Fruit fly (Drosophila melanogaster) whole organism, wandering third instar larva: ENCODE measurements around the gene SsRbeta.

Experiments
- Abd-B ChIP-seq: fragments of >200 bp; optimal IDR thresholded peaks from 2 replicates; lab custom pipeline; 2017; ENCODE audit warnings: missing biosample characterization, missing genetic modification characterization
- CG32264 ChIP-seq: fragments of 200-800 bp; sonication (Bioruptor generic); optimal IDR thresholded peaks from 2 replicates; lab custom pipeline; 2016; ENCODE audit warnings: missing biosample characterization, missing genetic modification characterization
- Dfd ChIP-seq: fragments of >200 bp; optimal IDR thresholded peaks from 2 replicates; lab custom pipeline; 2017; ENCODE audit warnings: missing biosample characterization, missing genetic modification characterization
- Dif ChIP-seq: fragments of 200-275, 200-300 bp; sonication (Bioruptor generic); optimal IDR thresholded peaks from 2 replicates; lab custom pipeline; 2018; ENCODE audit warnings: missing biosample characterization, missing genetic modification characterization; ENCODE audit not compliant: partially characterized antibody
- HLH106 ChIP-seq: fragments of 200-800 bp; optimal IDR thresholded peaks from 3 replicates; lab custom pipeline; 2019; ENCODE audit warnings: missing biosample characterization, mild to moderate bottlenecking, missing genetic modification characterization, moderate library complexity
- Hnf4 ChIP-seq: fragments of 200-800 bp; sonication (Bioruptor generic); optimal IDR thresholded peaks from 2 replicates; lab custom pipeline; 2016; ENCODE audit warnings: missing biosample characterization, mild to moderate bottlenecking, missing genetic modification characterization
- Hr78 ChIP-seq: fragments of >200 bp; optimal IDR thresholded peaks from 2 replicates; lab custom pipeline; 2017; ENCODE audit warnings: missing biosample characterization, missing genetic modification characterization
- Jra ChIP-seq: sonication (Bioruptor generic); optimal IDR thresholded peaks from 2 replicates; lab custom pipeline; 2016; ENCODE audit warnings: missing biosample characterization, missing genetic modification characterization
- Myc ChIP-seq: fragments of >200 bp; optimal IDR thresholded peaks from 2 replicates; lab custom pipeline; 2017
- N ChIP-seq: fragments of >200 bp; optimal IDR thresholded peaks from 2 replicates; lab custom pipeline; 2018; ENCODE audit warnings: missing biosample characterization, missing external identifiers, missing genetic modification characterization
- OdsH ChIP-seq: fragments of 200-800 bp; sonication (Bioruptor generic); optimal IDR thresholded peaks from 2 replicates; lab custom pipeline; 2016; ENCODE audit warnings: missing biosample characterization, mild to moderate bottlenecking, missing genetic modification characterization
- Rel ChIP-seq, 2 experiments: fragments of 200-800 bp; sonication (Bioruptor generic) in 1 of 2; optimal IDR thresholded peaks; 2 replicates in 1 of 2; 3 replicates in 1 of 2; lab custom pipeline; 2016 to 2019; ENCODE audit warnings: mild to moderate bottlenecking in 2 of 2, missing biosample characterization in 2 of 2, missing genetic modification characterization in 2 of 2, moderate library complexity in 1 of 2
- Sp1 ChIP-seq: fragments of 200-800 bp; sonication (Bioruptor generic); optimal IDR thresholded peaks from 3 replicates; lab custom pipeline; 2019; ENCODE audit warnings: missing biosample characterization, mild to moderate bottlenecking, missing genetic modification characterization, moderate library complexity
- Vsx2 ChIP-seq: fragments of 200-300, 225-300 bp; sonication (Bioruptor generic); optimal IDR thresholded peaks from 2 replicates; lab custom pipeline; 2018; ENCODE audit warnings: missing biosample characterization, missing genetic modification characterization; ENCODE audit not compliant: partially characterized antibody
- br ChIP-seq: fragments of 200-800 bp; sonication (Bioruptor generic); optimal IDR thresholded peaks from 2 replicates; lab custom pipeline; 2016; ENCODE audit warnings: missing biosample characterization, missing genetic modification characterization
- brk ChIP-seq: fragments of 200-800 bp; sonication (Bioruptor generic); optimal IDR thresholded peaks from 2 replicates; lab custom pipeline; 2016; ENCODE audit warnings: missing biosample characterization, mild to moderate bottlenecking, missing genetic modification characterization
- dl ChIP-seq, 2 experiments: fragments of 175-275, 200-275 bp in 1 of 2; fragments of 200-275 bp in 1 of 2; sonication (Bioruptor generic); optimal IDR thresholded peaks; lab custom pipeline; 2018; ENCODE audit warnings: mild to moderate bottlenecking in 2 of 2, missing biosample characterization in 2 of 2, missing genetic modification characterization in 2 of 2, moderate library complexity in 2 of 2; ENCODE audit not compliant: partially characterized antibody in 2 of 2, insufficient read depth in 1 of 2
- dmrt93B ChIP-seq: fragments of 200-800 bp; sonication (Bioruptor generic); optimal IDR thresholded peaks from 2 replicates; lab custom pipeline; 2018; ENCODE audit warnings: missing biosample characterization, mild to moderate bottlenecking, missing genetic modification characterization
- ey ChIP-seq: fragments of 200-800 bp; sonication (Bioruptor generic); optimal IDR thresholded peaks from 2 replicates; lab custom pipeline; 2016; ENCODE audit warnings: missing biosample characterization, missing genetic modification characterization
- foxo ChIP-seq, 2 experiments: fragments of 200-800 bp; sonication (Bioruptor generic); optimal IDR thresholded peaks; 2 replicates in 1 of 2; 3 replicates in 1 of 2; lab custom pipeline; 2016 to 2017; ENCODE audit warnings: missing biosample characterization in 2 of 2, missing genetic modification characterization in 2 of 2
- fru ChIP-seq: fragments of 200-800 bp; sonication (Bioruptor generic); optimal IDR thresholded peaks from 3 replicates; lab custom pipeline; 2016; ENCODE audit warnings: missing biosample characterization, mild to moderate bottlenecking, missing genetic modification characterization
- h ChIP-seq: fragments of 200-800 bp; sonication (Bioruptor generic); optimal IDR thresholded peaks from 3 replicates; lab custom pipeline; 2016; ENCODE audit warnings: missing biosample characterization, mild to moderate bottlenecking, missing genetic modification characterization
- jim ChIP-seq: fragments of 175-275, 200-325 bp; sonication (Bioruptor generic); optimal IDR thresholded peaks from 2 replicates; lab custom pipeline; 2016; ENCODE audit warnings: missing biosample characterization, mild to moderate bottlenecking, missing genetic modification characterization
- psq ChIP-seq: fragments of 200-800 bp; sonication (Bioruptor generic); optimal IDR thresholded peaks from 3 replicates; lab custom pipeline; 2017; ENCODE audit warnings: missing biosample characterization, mild to moderate bottlenecking, missing genetic modification characterization, moderate library complexity
- rgr ChIP-seq: fragments of 200-800 bp; sonication (Bioruptor generic); optimal IDR thresholded peaks from 3 replicates; lab custom pipeline; 2016; ENCODE audit warnings: missing biosample characterization, mild to moderate bottlenecking, missing genetic modification characterization
- sv ChIP-seq: fragments of 200-800 bp; sonication (Bioruptor generic); optimal IDR thresholded peaks from 3 replicates; lab custom pipeline; 2016; ENCODE audit warnings: missing biosample characterization, missing genetic modification characterization
- tai ChIP-seq: sonication (Bioruptor generic); optimal IDR thresholded peaks from 2 replicates; lab custom pipeline; 2016; ENCODE audit warnings: missing biosample characterization, missing genetic modification characterization
- usp ChIP-seq: fragments of >200 bp; optimal IDR thresholded peaks from 2 replicates; lab custom pipeline; 2017; ENCODE audit warnings: missing biosample characterization, missing genetic modification characterization
- woc ChIP-seq: sonication (Bioruptor generic); optimal IDR thresholded peaks from 2 replicates; lab custom pipeline; 2016; ENCODE audit warnings: missing biosample characterization, mild to moderate bottlenecking, missing genetic modification characterization

The SsRbeta gene

dm6 chr3L:16131264-16132066 lies 2.0 kb downstream of the SsRbeta start, which contains the start of the genes Trs20 and elg1:
TSS of gene Trs20 (minus strand) at chr3L:16131632.
TSS of gene elg1 (plus strand) at chr3L:16132028.
- peak in 1 of 2 experiments; percentile 76 for TF ChIP-seq foxo (GFP tag; optimal IDR thresholded peaks at IDR 0.05; lab: Kevin White, UChicago)
- peak; percentile 50 for TF ChIP-seq h (GFP tag; lab: Kevin White, UChicago)
- no peak for TF ChIP-seq jim
- peak; percentile 22 for TF ChIP-seq OdsH (GFP tag; lab: Kevin White, UChicago)
- TF ChIP-seq Hnf4 (GFP tag; lab: Kevin White, UChicago), result peak; percentile 48
- TF ChIP-seq Rel (GFP tag; optimal IDR thresholded peaks at IDR 0.05; lab: Kevin White, UChicago), result no peak
- TF ChIP-seq Rel (tag; optimal IDR thresholded peaks at IDR 0.05; lab: Kevin White, UChicago), result peak; percentile 42
- no peak for TF ChIP-seq Dif (GFP tag; lab: Kevin White, UChicago)
- peak; percentile 46 for TF ChIP-seq sv (GFP tag; lab: Kevin White, UChicago)
- peak; percentile 24 for TF ChIP-seq fru (GFP tag; lab: Kevin White, UChicago)
- TF ChIP-seq dmrt93B (GFP tag; lab: Kevin White, UChicago), result peak; percentile 22
- no peak for TF ChIP-seq Hr78 (GFP tag; lab: Kevin White, UChicago)
- no peak for TF ChIP-seq CG32264
- peak; percentile 53 for TF ChIP-seq psq (GFP tag; lab: Kevin White, UChicago)
- TF ChIP-seq Sp1, result peak; percentile 70
- peak; percentile 58 for TF ChIP-seq woc
- peak; percentile 54 for TF ChIP-seq br (GFP tag; lab: Kevin White, UChicago)
- no peak for TF ChIP-seq Myc (lab: Kevin White, UChicago)
- TF ChIP-seq rgr (GFP tag; lab: Kevin White, UChicago), result peak; percentile 54
- TF ChIP-seq HLH106 (tag; lab: Kevin White, UChicago), result peak; percentile 70
- TF ChIP-seq Dfd (GFP tag; lab: Kevin White, UChicago), result no peak
- no peak for TF ChIP-seq N (GFP tag; lab: Kevin White, UChicago)
- no peak for TF ChIP-seq dl (GFP tag; optimal IDR thresholded peaks at IDR 0.05; lab: Kevin White, UChicago; ENCODE audit: insufficient read depth in 1 of 2, partially characterized antibody in 2 of 2)

- TF ChIP-seq Vsx2 (GFP tag; lab: Kevin White, UChicago) (no peak), br (GFP tag; lab: Kevin White, UChicago) (no peak), foxo (GFP tag; optimal IDR thresholded peaks at IDR 0.05; lab: Kevin White, UChicago) (no peak), jim (no peak), brk (GFP tag; lab: Kevin White, UChicago) (no peak)
- TF ChIP-seq, all 38 proteins: peak for 0
These were observed 2.6 kb downstream of the SsRbeta start for dm6 chr3L:16132067-16132418.

- TF ChIP-seq dl (GFP tag; optimal IDR thresholded peaks at IDR 0.05; lab: Kevin White, UChicago; ENCODE audit: insufficient read depth in 1 of 2, partially characterized antibody in 2 of 2) (no peak), Jra (GFP tag; lab: Kevin White, UChicago) (no peak), jim (no peak), usp (GFP tag; lab: Kevin White, UChicago) (no peak)
These were observed 7.6 kb downstream of the SsRbeta start for dm6 chr3L:16136819-16137553.

- TF ChIP-seq Hnf4 (GFP tag; lab: Kevin White, UChicago) (no peak), Vsx2 (GFP tag; lab: Kevin White, UChicago) (no peak), brk (GFP tag; lab: Kevin White, UChicago) (no peak), Dfd (GFP tag; lab: Kevin White, UChicago) (no peak), Rel (GFP tag; optimal IDR thresholded peaks at IDR 0.05; lab: Kevin White, UChicago) (no peak), Rel (tag; optimal IDR thresholded peaks at IDR 0.05; lab: Kevin White, UChicago) (no peak), ey (GFP tag; lab: Kevin White, UChicago) (no peak), dl (GFP tag; optimal IDR thresholded peaks at IDR 0.05; lab: Kevin White, UChicago; ENCODE audit: insufficient read depth in 1 of 2, partially characterized antibody in 2 of 2) (no peak), jim (no peak), Jra (GFP tag; lab: Kevin White, UChicago) (no peak), Abd-B (no peak), tai (GFP tag; lab: Kevin White, UChicago) (no peak)
- TF ChIP-seq, all 38 proteins: peak for 0
These were observed 8.4 kb downstream of the SsRbeta start, which contains the start of gene CG5157 for dm6 chr3L:16137779-16138178. TSS of gene CG5157 (minus strand) at chr3L:16137879.
